1 fruit fly cellular context compared by ENCODE assay signal in genomic region chr3L:12037449-12038163, dm6.
TF ChIP-seq lines count a peak whose summit lies in the region.

No protein-coding gene starts in this region.

TF ChIP-seq in whole organism, embryonic, 481 proteins besides CTCF, POLR2A, EP300 and RAD21 (continued from another document and continues in another):
- TF ChIP-seq CG2129 (GFP tag; IDR thresholded peaks at IDR 0.05; lab: Robert Waterston, UW; ENCODE audit: partially characterized antibody) (no peak), CG11560 (tag; IDR thresholded peaks at IDR 0.05; lab: Robert Waterston, UW) (0 out of 3 replicates have a peak, but pooled peaks have one; percentile 28), bbx (GFP tag; IDR thresholded peaks at IDR 0.05; lab: Robert Waterston, UW; ENCODE audit: partially characterized antibody) (no peak), D19A (tag; optimal IDR thresholded peaks at IDR 0.05; lab: Kevin White, UChicago) (peak; percentile 72), ase (GFP tag; IDR thresholded peaks at IDR 0.05; lab: Robert Waterston, UW) (peak; percentile 24; the same call in 1 of the 3 replicates), CG12219 (GFP tag; optimal IDR thresholded peaks at IDR 0.05; lab: Kevin White, UChicago) (no peak), CG10267 (tag; optimal IDR thresholded peaks at IDR 0.05; lab: Kevin White, UChicago) (peak; percentile 73), slp2 (GFP tag; optimal IDR thresholded peaks at IDR 0.05; lab: Kevin White, UChicago) (no peak), shn (GFP tag; optimal IDR thresholded peaks at IDR 0.05; lab: Kevin White, UChicago) (peak; percentile 27), ash1 (GFP tag; optimal IDR thresholded peaks at IDR 0.05; lab: Kevin White, UChicago) (no peak), z (GFP tag; IDR thresholded peaks at IDR 0.05; lab: Robert Waterston, UW) (no peak), Jarid2 (GFP tag; optimal IDR thresholded peaks at IDR 0.05; lab: Kevin White, UChicago) (no peak), bcd (GFP tag; optimal IDR thresholded peaks at IDR 0.05; lab: Kevin White, UChicago) (peak; percentile 38), Dp (GFP tag; optimal IDR thresholded peaks at IDR 0.05; lab: Kevin White, UChicago) (no peak), ERR (GFP tag; optimal IDR thresholded peaks at IDR 0.05; lab: Kevin White, UChicago) (no peak), CG8281 (tag; optimal IDR thresholded peaks at IDR 0.05; lab: Kevin White, UChicago) (no peak), Nf-YC (tag; optimal IDR thresholded peaks at IDR 0.05; lab: Kevin White, UChicago) (no peak), ewg (GFP tag; optimal IDR thresholded peaks at IDR 0.05; lab: Kevin White, UChicago) (peak; percentile 20), CG7271 (tag; optimal IDR thresholded peaks at IDR 0.05; lab: Kevin White, UChicago) (no peak), Asciz (GFP tag; optimal IDR thresholded peaks at IDR 0.05; lab: Kevin White, UChicago) (peak; percentile 39), btn (GFP tag; optimal IDR thresholded peaks at IDR 0.05; lab: Kevin White, UChicago) (peak; percentile 48), cato (GFP tag; optimal IDR thresholded peaks at IDR 0.05; lab: Kevin White, UChicago; ENCODE audit: borderline replicate concordance) (no peak), CG3847 (GFP tag; IDR thresholded peaks at IDR 0.05; lab: Robert Waterston, UW) (no peak), fu2 (GFP tag; optimal IDR thresholded peaks at IDR 0.05; lab: Kevin White, UChicago) (no peak), CG32532 (GFP tag; IDR thresholded peaks at IDR 0.05; lab: Robert Waterston, UW) (peak; percentile 63; the same call in 1 of the 2 replicates), Taf1 (GFP tag; IDR thresholded peaks at IDR 0.05; lab: Robert Waterston, UW) (no peak), kay (GFP tag; optimal IDR thresholded peaks at IDR 0.05; lab: Kevin White, UChicago) (no peak), crol (GFP tag; IDR thresholded peaks at IDR 0.05; lab: Robert Waterston, UW) (no peak), Doc3 (GFP tag; IDR thresholded peaks at IDR 0.05; lab: Robert Waterston, UW; ENCODE audit: partially characterized antibody) (no peak), CG14860 (GFP tag; IDR thresholded peaks at IDR 0.05; lab: Robert Waterston, UW; ENCODE audit: partially characterized antibody) (no peak), Hmr (GFP tag; optimal IDR thresholded peaks at IDR 0.05; lab: Kevin White, UChicago) (no peak), CG4617 (GFP tag; optimal IDR thresholded peaks at IDR 0.05; lab: Kevin White, UChicago; ENCODE audit: borderline replicate concordance) (no peak), Sin3A (optimal IDR thresholded peaks at IDR 0.05; lab: Kevin White, UChicago) (no peak), jumu (GFP tag; optimal IDR thresholded peaks at IDR 0.05; lab: Kevin White, UChicago) (no peak), ken (GFP tag; IDR thresholded peaks at IDR 0.05; lab: Robert Waterston, UW) (no peak), sc (optimal IDR thresholded peaks at IDR 0.05; lab: Kevin White, UChicago) (no peak), sc (GFP tag; optimal IDR thresholded peaks at IDR 0.05; lab: Kevin White, UChicago) (peak; percentile 30), CG8359 (GFP tag; optimal IDR thresholded peaks at IDR 0.05; lab: Kevin White, UChicago; ENCODE audit: borderline replicate concordance) (no peak), gcm (GFP tag; optimal IDR thresholded peaks at IDR 0.05; lab: Kevin White, UChicago) (no peak), CG34224 (GFP tag; IDR thresholded peaks at IDR 0.05; lab: Robert Waterston, UW; ENCODE audit: partially characterized antibody) (no peak), kni (GFP tag; optimal IDR thresholded peaks at IDR 0.05; lab: Kevin White, UChicago) (no peak), Atf6 (GFP tag; IDR thresholded peaks at IDR 0.05; lab: Robert Waterston, UW) (no peak), CG4424 (GFP tag; optimal IDR thresholded peaks at IDR 0.05; lab: Kevin White, UChicago) (peak; percentile 70), ranshi (GFP tag; IDR thresholded peaks at IDR 0.05; lab: Robert Waterston, UW) (peak; percentile 59; the same call in 1 of the 2 replicates), aop (GFP tag; IDR thresholded peaks at IDR 0.05; lab: Robert Waterston, UW) (no peak), PHDP (tag; optimal IDR thresholded peaks at IDR 0.05; lab: Kevin White, UChicago) (no peak), Dll (GFP tag; IDR thresholded peaks at IDR 0.05; lab: Robert Waterston, UW; ENCODE audit: partially characterized antibody) (no peak), maf-S (GFP tag; optimal IDR thresholded peaks at IDR 0.05; lab: Kevin White, UChicago) (no peak), repo (GFP tag; optimal IDR thresholded peaks at IDR 0.05; lab: Kevin White, UChicago) (peak; percentile 62), CG10209 (GFP tag; optimal IDR thresholded peaks at IDR 0.05; lab: Kevin White, UChicago) (no peak), danr (GFP tag; IDR thresholded peaks at IDR 0.05; lab: Robert Waterston, UW) (0 out of 2 replicates have a peak, but pooled peaks have one; percentile 40), Hr39 (optimal IDR thresholded peaks at IDR 0.05; lab: Kevin White, UChicago) (no peak), CG1529 (GFP tag; optimal IDR thresholded peaks at IDR 0.05; lab: Kevin White, UChicago) (peak; percentile 12), CG12769 (tag; optimal IDR thresholded peaks at IDR 0.05; lab: Kevin White, UChicago) (peak; percentile 21), C15 (GFP tag; IDR thresholded peaks at IDR 0.05; lab: Robert Waterston, UW) (no peak), Eip74EF (GFP tag; optimal IDR thresholded peaks at IDR 0.05; lab: Kevin White, UChicago) (no peak), CG16779 (GFP tag; IDR thresholded peaks at IDR 0.05; lab: Robert Waterston, UW) (no peak), CG7928 (GFP tag; optimal IDR thresholded peaks at IDR 0.05; lab: Kevin White, UChicago) (no peak), CG12104 (GFP tag; optimal IDR thresholded peaks at IDR 0.05; lab: Kevin White, UChicago) (no peak), row (GFP tag; IDR thresholded peaks at IDR 0.05; lab: Robert Waterston, UW) (peak; percentile 71), CG30020 (tag; optimal IDR thresholded peaks at IDR 0.05; lab: Kevin White, UChicago) (no peak), az2 (GFP tag; optimal IDR thresholded peaks at IDR 0.05; lab: Kevin White, UChicago) (peak; percentile 39), CG7839 (tag; optimal IDR thresholded peaks at IDR 0.05; lab: Kevin White, UChicago) (peak; percentile 42), CG2116 (GFP tag; optimal IDR thresholded peaks at IDR 0.05; lab: Kevin White, UChicago) (no peak), Awh (GFP tag; IDR thresholded peaks at IDR 0.05; lab: Robert Waterston, UW) (0 out of 2 replicates have a peak, but pooled peaks have one; percentile 33), Meics (GFP tag; optimal IDR thresholded peaks at IDR 0.05; lab: Kevin White, UChicago) (peak; percentile 38), seq (GFP tag; IDR thresholded peaks at IDR 0.05; lab: Robert Waterston, UW) (no peak), zfh1 (GFP tag; IDR thresholded peaks at IDR 0.05; lab: Robert Waterston, UW) (peak; percentile 79), CG10321 (GFP tag; IDR thresholded peaks at IDR 0.05; lab: Robert Waterston, UW) (no peak), peb (GFP tag; IDR thresholded peaks at IDR 0.05; lab: Robert Waterston, UW) (0 out of 2 replicates have a peak, but pooled peaks have one; percentile 23), Stat92E (GFP tag; optimal IDR thresholded peaks at IDR 0.05; lab: Kevin White, UChicago) (no peak), unc-4 (GFP tag; IDR thresholded peaks at IDR 0.05; lab: Robert Waterston, UW; ENCODE audit: partially characterized antibody) (no peak), CG15514 (GFP tag; optimal IDR thresholded peaks at IDR 0.05; lab: Kevin White, UChicago) (no peak), fd96Cb (tag; optimal IDR thresholded peaks at IDR 0.05; lab: Kevin White, UChicago) (peak; percentile 79), CG18599 (GFP tag; optimal IDR thresholded peaks at IDR 0.05; lab: Kevin White, UChicago) (peak; percentile 66), TFAM (GFP tag; optimal IDR thresholded peaks at IDR 0.05; lab: Kevin White, UChicago) (no peak), ind (GFP tag; optimal IDR thresholded peaks at IDR 0.05; lab: Kevin White, UChicago) (peak; percentile 22), D (optimal IDR thresholded peaks at IDR 0.05; lab: Kevin White, UChicago) (no peak), D (GFP tag; optimal IDR thresholded peaks at IDR 0.05; lab: Kevin White, UChicago) (peak; percentile 50), ATbp (GFP tag; optimal IDR thresholded peaks at IDR 0.05; lab: Kevin White, UChicago) (peak; percentile 31), Dad (GFP tag; optimal IDR thresholded peaks at IDR 0.05; lab: Kevin White, UChicago) (no peak), CG43689 (GFP tag; IDR thresholded peaks at IDR 0.05; lab: Robert Waterston, UW) (no peak), tx (GFP tag; optimal IDR thresholded peaks at IDR 0.05; lab: Kevin White, UChicago) (peak; percentile 30), Hmx (GFP tag; optimal IDR thresholded peaks at IDR 0.05; lab: Kevin White, UChicago) (no peak), CG5245 (GFP tag; optimal IDR thresholded peaks at IDR 0.05; lab: Kevin White, UChicago) (no peak), psq (GFP tag; optimal IDR thresholded peaks at IDR 0.05; lab: Kevin White, UChicago) (no peak), CG2199 (GFP tag; IDR thresholded peaks at IDR 0.05; lab: Robert Waterston, UW) (peak; percentile 54; the same call in 1 of the 3 replicates), CG13624 (GFP tag; optimal IDR thresholded peaks at IDR 0.05; lab: Kevin White, UChicago) (no peak), ara (GFP tag; IDR thresholded peaks at IDR 0.05; lab: Robert Waterston, UW) (peak; percentile 55; the same call in 1 of the 2 replicates), sug (tag; optimal IDR thresholded peaks at IDR 0.05; lab: Kevin White, UChicago) (no peak), ac (GFP tag; optimal IDR thresholded peaks at IDR 0.05; lab: Kevin White, UChicago) (no peak), CG31224 (GFP tag; IDR thresholded peaks at IDR 0.05; lab: Robert Waterston, UW) (peak; percentile 41; the same call in 1 of the 2 replicates), insv (GFP tag; optimal IDR thresholded peaks at IDR 0.05; lab: Kevin White, UChicago) (no peak), slou (GFP tag; optimal IDR thresholded peaks at IDR 0.05; lab: Kevin White, UChicago) (no peak), Atf-2 (GFP tag; optimal IDR thresholded peaks at IDR 0.05; lab: Kevin White, UChicago) (peak; percentile 22), CG17361 (GFP tag; IDR thresholded peaks at IDR 0.05; lab: Robert Waterston, UW) (peak; percentile 57; the same call in 2 of the 3 replicates), Ptx1 (GFP tag; IDR thresholded peaks at IDR 0.05; lab: Robert Waterston, UW) (peak; percentile 60), Dek (tag; optimal IDR thresholded peaks at IDR 0.05; lab: Kevin White, UChicago) (no peak), CG1603 (tag; optimal IDR thresholded peaks at IDR 0.05; lab: Kevin White, UChicago) (no peak), bsh (GFP tag; optimal IDR thresholded peaks at IDR 0.05; lab: Kevin White, UChicago) (peak in 1 of 2 experiments; percentile 61), CG3995 (GFP tag; optimal IDR thresholded peaks at IDR 0.05; lab: Kevin White, UChicago) (no peak), jigr1 (GFP tag; IDR thresholded peaks at IDR 0.05; lab: Robert Waterston, UW) (no peak), HLH3B (GFP tag; IDR thresholded peaks at IDR 0.05; lab: Robert Waterston, UW) (peak; percentile 59), CG15011 (GFP tag; optimal IDR thresholded peaks at IDR 0.05; lab: Kevin White, UChicago) (no peak), CG30403 (GFP tag; optimal IDR thresholded peaks at IDR 0.05; lab: Kevin White, UChicago) (no peak), jing (GFP tag; optimal IDR thresholded peaks at IDR 0.05; lab: Kevin White, UChicago) (no peak), bab2 (GFP tag; optimal IDR thresholded peaks at IDR 0.05; lab: Kevin White, UChicago) (peak; percentile 31), CG15696 (tag; optimal IDR thresholded peaks at IDR 0.05; lab: Kevin White, UChicago) (peak; percentile 28), Optix (GFP tag; IDR thresholded peaks at IDR 0.05; lab: Robert Waterston, UW) (no peak), CG7556 (GFP tag; optimal IDR thresholded peaks at IDR 0.05; lab: Kevin White, UChicago) (no peak), CG12659 (GFP tag; optimal IDR thresholded peaks at IDR 0.05; lab: Kevin White, UChicago) (no peak), CG12155 (GFP tag; optimal IDR thresholded peaks at IDR 0.05; lab: Kevin White, UChicago) (no peak), CG33557 (GFP tag; optimal IDR thresholded peaks at IDR 0.05; lab: Kevin White, UChicago) (peak; percentile 27), odd (GFP tag; optimal IDR thresholded peaks at IDR 0.05; lab: Kevin White, UChicago) (no peak), vvl (GFP tag; IDR thresholded peaks at IDR 0.05; lab: Robert Waterston, UW) (peak; percentile 73), eve (GFP tag; optimal IDR thresholded peaks at IDR 0.05; lab: Kevin White, UChicago) (peak in 1 of 2 experiments; percentile 55), Deaf1 (tag; optimal IDR thresholded peaks at IDR 0.05; lab: Kevin White, UChicago) (no peak), CG7963 (GFP tag; IDR thresholded peaks at IDR 0.05; lab: Robert Waterston, UW; ENCODE audit: partially characterized antibody) (no peak), br (optimal IDR thresholded peaks at IDR 0.05; lab: Kevin White, UChicago) (no peak), sd (tag; optimal IDR thresholded peaks at IDR 0.05; lab: Kevin White, UChicago) (no peak), Pdp1 (GFP tag; optimal IDR thresholded peaks at IDR 0.05; lab: Kevin White, UChicago) (peak in 1 of 2 experiments; percentile 37), stc (GFP tag; IDR thresholded peaks at IDR 0.05; lab: Robert Waterston, UW) (peak; percentile 50), wor (GFP tag; IDR thresholded peaks at IDR 0.05; lab: Robert Waterston, UW) (0 out of 2 replicates have a peak, but pooled peaks have one; percentile 29), CG18262 (tag; optimal IDR thresholded peaks at IDR 0.05; lab: Kevin White, UChicago) (peak; percentile 72), yki (optimal IDR thresholded peaks at IDR 0.05; lab: Kevin White, UChicago) (no peak), HLH4C (GFP tag; IDR thresholded peaks at IDR 0.05; lab: Robert Waterston, UW; ENCODE audit: partially characterized antibody) (no peak), chinmo (GFP tag; IDR thresholded peaks at IDR 0.05; lab: Robert Waterston, UW; ENCODE audit: partially characterized antibody) (no peak), CG10274 (GFP tag; optimal IDR thresholded peaks at IDR 0.05; lab: Kevin White, UChicago) (no peak), sob (GFP tag; IDR thresholded peaks at IDR 0.05; lab: Robert Waterston, UW) (peak; percentile 73), eyg (GFP tag; optimal IDR thresholded peaks at IDR 0.05; lab: Kevin White, UChicago) (no peak), Rfx (GFP tag; IDR thresholded peaks at IDR 0.05; lab: Robert Waterston, UW) (peak; percentile 52; the same call in 1 of the 2 replicates), CG18476 (GFP tag; optimal IDR thresholded peaks at IDR 0.05; lab: Kevin White, UChicago) (peak; percentile 45)
